Fruit fly (Drosophila melanogaster) whole organism, embryonic: Measurements from ENCODE around the gene CG12470.

Source experiments
- Abd-B ChIP-seq: fragments of 200-800 bp; sonication (Bioruptor generic); optimal IDR thresholded peaks from 2 replicates; lab custom pipeline; 2018; ENCODE audit warnings: missing biosample characterization, mild to moderate bottlenecking, missing genetic modification characterization, moderate library complexity
- Atf-2 ChIP-seq: fragments of 200-800 bp; sonication (Bioruptor generic); optimal IDR thresholded peaks from 2 replicates; lab custom pipeline; 2016; ENCODE audit warnings: missing biosample characterization, missing genetic modification characterization
- Atf3 ChIP-seq: fragments of 200-800 bp; sonication (Bioruptor generic); optimal IDR thresholded peaks from 3 replicates; lab custom pipeline; 2016; ENCODE audit warnings: missing biosample characterization, missing genetic modification characterization
- Awh ChIP-seq: fragments of 200-800 bp; sonication (Bioruptor generic); IDR thresholded peaks from 2 replicates; pipeline ENCODE4, ENCODE4 v1.3.6; 2022; ENCODE audit warnings: missing biosample characterization, missing genetic modification characterization
- CG11695 ChIP-seq: fragments of 200-800 bp; sonication (Bioruptor generic); IDR thresholded peaks from 3 replicates; pipeline ENCODE4 v1.3.6; 2022; ENCODE audit warnings: missing biosample characterization, missing genetic modification characterization
- CG12659 ChIP-seq: fragments of 200-800 bp; sonication (Bioruptor generic); optimal IDR thresholded peaks from 3 replicates; lab custom pipeline; 2017; ENCODE audit warnings: mild to moderate bottlenecking, missing biosample characterization, missing genetic modification reagents, missing genetic modification characterization
- CG18619 ChIP-seq: fragments of 200-800 bp; sonication (Bioruptor generic); optimal IDR thresholded peaks from 3 replicates; lab custom pipeline; 2017; ENCODE audit warnings: missing biosample characterization, mild to moderate bottlenecking, missing genetic modification characterization
- CG2129 ChIP-seq: fragments of 200-800 bp; sonication (Bioruptor generic); IDR thresholded peaks from 2 replicates; pipeline ENCODE4 v1.3.6; 2022; ENCODE audit warnings: missing biosample characterization, missing genetic modification characterization; ENCODE audit not compliant: partially characterized antibody
- CG31441 ChIP-seq: fragments of 200-800 bp; sonication (Bioruptor generic); IDR thresholded peaks from 2 replicates; pipeline ENCODE4 v1.3.6; 2022; ENCODE audit warnings: missing biosample characterization, missing genetic modification characterization
- CG7987 ChIP-seq: fragments of 200-800 bp; sonication (Bioruptor generic); optimal IDR thresholded peaks from 2 replicates; lab custom pipeline; 2018; ENCODE audit warnings: missing biosample characterization, mild to moderate bottlenecking, missing genetic modification characterization, moderate library complexity
- CG8281 ChIP-seq: fragments of 200-800 bp; sonication (Bioruptor generic); optimal IDR thresholded peaks from 2 replicates; lab custom pipeline; 2018; ENCODE audit warnings: missing biosample characterization, mild to moderate bottlenecking, missing genetic modification characterization, moderate library complexity
- CG9727 ChIP-seq: fragments of 200-800 bp; sonication (Bioruptor generic); optimal IDR thresholded peaks from 3 replicates; lab custom pipeline; 2017; ENCODE audit warnings: missing biosample characterization, mild to moderate bottlenecking, missing genetic modification characterization
- CG9797 ChIP-seq: fragments of 200-800 bp; sonication (Bioruptor generic); optimal IDR thresholded peaks from 3 replicates; lab custom pipeline; 2018; ENCODE audit warnings: missing biosample characterization, mild to moderate bottlenecking, missing genetic modification characterization
- D19A ChIP-seq: fragments of 200-800 bp; optimal IDR thresholded peaks from 3 replicates; lab custom pipeline; 2019; ENCODE audit warnings: missing biosample characterization, mild to moderate bottlenecking, missing genetic modification characterization, moderate library complexity
- Doc2 ChIP-seq: fragments of 200-800 bp; sonication (Bioruptor generic); IDR thresholded peaks from 2 replicates; pipeline ENCODE4 v1.3.6; 2022; ENCODE audit warnings: missing biosample characterization, missing genetic modification characterization
- Eip74EF ChIP-seq, 2 experiments: fragments of 200-800 bp in 1 of 2; fragments of >200 bp in 1 of 2; sonication (Bioruptor generic) in 1 of 2; optimal IDR thresholded peaks; 2 replicates each; lab custom pipeline; 2017 to 2019; ENCODE audit warnings: missing biosample characterization in 2 of 2, missing genetic modification characterization in 2 of 2, mild to moderate bottlenecking in 1 of 2, moderate library complexity in 1 of 2
- Gsc ChIP-seq: fragments of 200-800 bp; sonication (Bioruptor generic); IDR thresholded peaks from 2 replicates; pipeline ENCODE4 v1.3.6; 2022; ENCODE audit warnings: missing biosample characterization, missing genetic modification characterization
- H15 ChIP-seq: fragments of 200-800 bp; sonication (Bioruptor generic); IDR thresholded peaks from 3 replicates; pipeline ENCODE4 v1.3.6; 2022; ENCODE audit warnings: missing biosample characterization, missing genetic modification characterization
- HLH3B ChIP-seq: fragments of 200-800 bp; sonication (Bioruptor generic); IDR thresholded peaks from 2 replicates; pipeline ENCODE4 v1.3.6; 2022; ENCODE audit warnings: missing biosample characterization, missing genetic modification characterization
- Kr ChIP-seq: fragments of 200-800 bp; sonication (Bioruptor generic); optimal IDR thresholded peaks from 2 replicates; lab custom pipeline; 2017; ENCODE audit warnings: missing biosample characterization, mild to moderate bottlenecking, missing genetic modification characterization
- Lhr ChIP-seq: fragments of 200-800 bp; sonication (Bioruptor generic); optimal IDR thresholded peaks from 3 replicates; lab custom pipeline; 2017; ENCODE audit warnings: mild to moderate bottlenecking, missing biosample characterization, missing genetic modification reagents, missing genetic modification characterization
- Lpt ChIP-seq: fragments of >200 bp; optimal IDR thresholded peaks from 2 replicates; lab custom pipeline; 2018; ENCODE audit warnings: missing biosample characterization, missing genetic modification characterization
- Mad ChIP-seq: fragments of 200-800 bp; sonication (Bioruptor generic); optimal IDR thresholded peaks from 2 replicates; lab custom pipeline; 2016; ENCODE audit warnings: missing biosample characterization, missing genetic modification characterization
- Neu2 ChIP-seq: fragments of 200-800 bp; sonication (Bioruptor generic); optimal IDR thresholded peaks from 3 replicates; lab custom pipeline; 2016; ENCODE audit warnings: missing biosample characterization, missing genetic modification characterization, borderline replicate concordance
- Spps ChIP-seq: fragments of 200-800 bp; sonication (Bioruptor generic); optimal IDR thresholded peaks from 2 replicates; lab custom pipeline; 2018; ENCODE audit warnings: missing biosample characterization, mild to moderate bottlenecking, missing genetic modification characterization
- Ssrp ChIP-seq: fragments of 200-800 bp; sonication (Bioruptor generic); optimal IDR thresholded peaks from 2 replicates; lab custom pipeline; 2018; ENCODE audit warnings: missing biosample characterization, mild to moderate bottlenecking, missing genetic modification characterization, moderate library complexity
- TFAM ChIP-seq: fragments of 200-800 bp; sonication (Bioruptor generic); optimal IDR thresholded peaks from 2 replicates; lab custom pipeline; 2017; ENCODE audit warnings: missing biosample characterization, missing genetic modification characterization, inconsistent platforms
- az2 ChIP-seq: fragments of 200-800 bp; sonication (Bioruptor generic); optimal IDR thresholded peaks from 3 replicates; lab custom pipeline; 2016; ENCODE audit warnings: missing biosample characterization, missing genetic modification characterization
- cad ChIP-seq: fragments of >200 bp; optimal IDR thresholded peaks from 2 replicates; lab custom pipeline; 2017; ENCODE audit warnings: missing biosample characterization, missing genetic modification characterization
- caup ChIP-seq: fragments of 200-800 bp; sonication (Bioruptor generic); optimal IDR thresholded peaks from 3 replicates; lab custom pipeline; 2017; ENCODE audit warnings: missing biosample characterization, mild to moderate bottlenecking, missing genetic modification characterization, moderate library complexity; ENCODE audit not compliant: severe bottlenecking
- chif ChIP-seq, 2 experiments: fragments of 200-800 bp; sonication (Bioruptor generic); optimal IDR thresholded peaks; 3 replicates each; lab custom pipeline; 2016; ENCODE audit warnings: missing biosample characterization in 2 of 2, missing genetic modification characterization in 2 of 2
- crc ChIP-seq: fragments of 200-800 bp; sonication (Bioruptor generic); optimal IDR thresholded peaks from 2 replicates; lab custom pipeline; 2016; ENCODE audit warnings: missing biosample characterization, missing genetic modification characterization
- croc ChIP-seq: fragments of 200-800 bp; sonication (Bioruptor generic); conservative IDR thresholded peaks from 3 replicates; pipeline ENCODE4 v1.3.6; 2022; ENCODE audit warnings: missing biosample characterization, missing genetic modification characterization
- danr ChIP-seq: fragments of 200-800 bp; sonication (Bioruptor generic); IDR thresholded peaks from 2 replicates; pipeline ENCODE4 v1.3.6; 2022; ENCODE audit warnings: missing biosample characterization, missing genetic modification characterization
- fd3F ChIP-seq: fragments of 200-800 bp; sonication (Bioruptor generic); optimal IDR thresholded peaks from 2 replicates; lab custom pipeline; 2018; ENCODE audit warnings: missing biosample characterization, mild to moderate bottlenecking, missing genetic modification characterization, moderate library complexity
- gcm ChIP-seq: fragments of 200-800 bp; sonication (Bioruptor generic); optimal IDR thresholded peaks from 2 replicates; lab custom pipeline; 2019; ENCODE audit warnings: missing biosample characterization, mild to moderate bottlenecking, missing genetic modification characterization, moderate library complexity
- gcm2 ChIP-seq: fragments of 200-800 bp; sonication (Bioruptor generic); optimal IDR thresholded peaks from 2 replicates; lab custom pipeline; 2016; ENCODE audit warnings: missing biosample characterization, missing genetic modification characterization
- luna ChIP-seq: fragments of 200-800 bp; sonication (Bioruptor generic); optimal IDR thresholded peaks from 2 replicates; lab custom pipeline; 2016; ENCODE audit warnings: missing biosample characterization, missing genetic modification characterization
- nerfin-2 ChIP-seq: fragments of 200-800 bp; sonication (Bioruptor generic); IDR thresholded peaks from 2 replicates; pipeline ENCODE4 v1.3.6; 2022; ENCODE audit warnings: missing biosample characterization, missing genetic modification characterization; ENCODE audit not compliant: partially characterized antibody
- onecut ChIP-seq: fragments of 200-800 bp; sonication (Bioruptor generic); IDR thresholded peaks from 2 replicates; pipeline ENCODE4 v1.3.6; 2022; ENCODE audit warnings: missing biosample characterization, missing genetic modification characterization
- pfk ChIP-seq: fragments of 200-800 bp; sonication (Bioruptor generic); optimal IDR thresholded peaks from 2 replicates; lab custom pipeline; 2018; ENCODE audit warnings: missing biosample characterization, mild to moderate bottlenecking, missing genetic modification characterization, moderate library complexity
- phol ChIP-seq: fragments of 200-800 bp; sonication (Bioruptor generic); optimal IDR thresholded peaks from 3 replicates; lab custom pipeline; 2018; ENCODE audit warnings: missing biosample characterization, mild to moderate bottlenecking, missing genetic modification characterization, moderate library complexity
- prd ChIP-seq, 3 experiments: fragments of >200 bp in 2 of 3; fragments of 200-800 bp in 1 of 3; sonication (Bioruptor generic) in 1 of 3; optimal IDR thresholded peaks in 2 of 3; IDR thresholded peaks in 1 of 3; 2 replicates in 2 of 3; 3 replicates in 1 of 3; pipeline versions ENCODE4 v1.3.6 to Lab custom; 2017 to 2022; ENCODE audit warnings: missing biosample characterization in 1 of 3, missing genetic modification characterization in 1 of 3
- sc ChIP-seq, 3 experiments: fragments of >200 bp in 2 of 3; fragments of 200-800 bp in 1 of 3; sonication (Bioruptor generic) in 1 of 3; optimal IDR thresholded peaks; 2 replicates in 2 of 3; 3 replicates in 1 of 3; lab custom pipeline; 2017; ENCODE audit warnings: mild to moderate bottlenecking in 1 of 3, missing biosample characterization in 1 of 3, missing genetic modification characterization in 1 of 3, missing genetic modification reagents in 1 of 3
- slp2 ChIP-seq: fragments of 200-800 bp; sonication (Bioruptor generic); optimal IDR thresholded peaks from 2 replicates; lab custom pipeline; 2016; ENCODE audit warnings: missing biosample characterization, missing genetic modification characterization
- sqz ChIP-seq: fragments of 200-800 bp; sonication (Bioruptor generic); optimal IDR thresholded peaks from 3 replicates; lab custom pipeline; 2018; ENCODE audit warnings: missing biosample characterization, mild to moderate bottlenecking, missing genetic modification characterization
- tna ChIP-seq: fragments of 200-800 bp; sonication (Bioruptor generic); IDR thresholded peaks from 2 replicates; pipeline ENCODE4 v1.3.6; 2022; ENCODE audit warnings: missing biosample characterization, missing genetic modification characterization; ENCODE audit not compliant: partially characterized antibody
- trh ChIP-seq: fragments of 200-800 bp; sonication (Bioruptor generic); optimal IDR thresholded peaks from 2 replicates; lab custom pipeline; 2016; ENCODE audit warnings: missing biosample characterization, missing genetic modification characterization
- wdn ChIP-seq: fragments of 200-800 bp; sonication (Bioruptor generic); IDR thresholded peaks from 2 replicates; pipeline ENCODE4 v1.3.6; 2022; ENCODE audit warnings: missing biosample characterization, missing genetic modification characterization

The CG12470 gene

dm6 chrX:338123-338527 lies 30.6 kb downstream of the CG12470 start (continued):
- TF ChIP-seq sc (optimal IDR thresholded peaks at IDR 0.05; lab: Kevin White, UChicago) (no peak), sc (GFP tag; optimal IDR thresholded peaks at IDR 0.05; lab: Kevin White, UChicago) (peak; percentile 84), danr (GFP tag; lab: Robert Waterston, UW) (peak; percentile 50; the same call in 1 of the 2 replicates), luna (GFP tag; lab: Kevin White, UChicago) (no peak), chif (GFP tag; optimal IDR thresholded peaks at IDR 0.05; lab: Kevin White, UChicago) (no peak), gcm (GFP tag; lab: Kevin White, UChicago) (peak; percentile 90), Lhr (no peak), wdn (GFP tag; lab: Robert Waterston, UW) (no peak), phol (tag; lab: Kevin White, UChicago) (peak; percentile 85), Awh (GFP tag; lab: Robert Waterston, UW) (peak; percentile 62; the same call in 1 of the 2 replicates), Doc2 (no peak), HLH3B (GFP tag; lab: Robert Waterston, UW) (peak; percentile 60; the same call in 1 of the 2 replicates), az2 (GFP tag; lab: Kevin White, UChicago) (peak; percentile 11), crc (no peak), sqz (peak; percentile 47), pfk (GFP tag; lab: Kevin White, UChicago) (no peak), Abd-B (peak; percentile 58), Kr (no peak), Ssrp (peak; percentile 79), H15 (0 out of 3 replicates have a peak, but pooled peaks have one; percentile 31), Atf-2 (GFP tag; lab: Kevin White, UChicago) (no peak), CG8281 (tag; lab: Kevin White, UChicago) (peak; percentile 59), Gsc (GFP tag; lab: Robert Waterston, UW) (no peak), slp2 (GFP tag; lab: Kevin White, UChicago) (no peak), Lpt (GFP tag; lab: Kevin White, UChicago) (no peak), Mad (GFP tag; lab: Kevin White, UChicago) (no peak), caup (GFP tag; lab: Kevin White, UChicago) (peak; percentile 55), CG31441 (GFP tag; lab: Robert Waterston, UW) (peak; percentile 90), D19A (tag; lab: Kevin White, UChicago) (peak; percentile 84), Spps (tag; lab: Kevin White, UChicago) (peak; percentile 59), CG18619 (GFP tag; lab: Kevin White, UChicago) (peak; percentile 71), TFAM (GFP tag; lab: Kevin White, UChicago) (no peak), Atf3 (no peak), prd (optimal IDR thresholded peaks at IDR 0.05; lab: Kevin White, UChicago) (no peak), prd (GFP tag; IDR thresholded peaks at IDR 0.05; lab: Robert Waterston, UW) (peak; percentile 51), gcm2 (no peak), Eip74EF (GFP tag; optimal IDR thresholded peaks at IDR 0.05; lab: Kevin White, UChicago) (peak in 1 of 2 experiments; percentile 80), CG11695 (GFP tag; lab: Robert Waterston, UW) (peak; percentile 89), onecut (GFP tag; lab: Robert Waterston, UW) (no peak), CG12659 (GFP tag; lab: Kevin White, UChicago) (peak; percentile 74), fd3F (GFP tag; lab: Kevin White, UChicago) (peak; percentile 71), trh (GFP tag; lab: Kevin White, UChicago) (peak; percentile 15), nerfin-2 (GFP tag; lab: Robert Waterston, UW) (no peak), cad (GFP tag; lab: Kevin White, UChicago) (no peak), Neu2 (no peak), CG9727 (GFP tag; lab: Kevin White, UChicago) (peak; percentile 82), tna (GFP tag; lab: Robert Waterston, UW) (no peak), CG9797 (GFP tag; lab: Kevin White, UChicago) (no peak), CG7987 (no peak), croc (GFP tag; lab: Robert Waterston, UW) (0 out of 3 replicates have a peak, but pooled peaks have one; percentile 24), CG2129 (GFP tag; lab: Robert Waterston, UW) (no peak)
